Fruit fly (Drosophila melanogaster) whole organism, embryonic: ENCODE results near the gene Mvl.

Experiments used
- B-H1 ChIP-seq: fragments of 200-800 bp; sonication (Bioruptor generic); IDR thresholded peaks from 3 replicates; pipeline ENCODE4 v1.3.6; 2022; ENCODE audit warnings: missing biosample characterization, missing genetic modification characterization
- Bdp1 ChIP-seq: fragments of 200-800 bp; sonication (Bioruptor generic); optimal IDR thresholded peaks from 3 replicates; lab custom pipeline; 2016; ENCODE audit warnings: missing biosample characterization, missing genetic modification characterization
- Bteb2 ChIP-seq: fragments of 200-800 bp; sonication (Bioruptor generic); optimal IDR thresholded peaks from 2 replicates; lab custom pipeline; 2016; ENCODE audit warnings: missing biosample characterization, missing genetic modification characterization
- CG10654 ChIP-seq: fragments of 200-800 bp; sonication (Bioruptor generic); optimal IDR thresholded peaks from 2 replicates; lab custom pipeline; 2016; ENCODE audit warnings: missing biosample characterization, missing genetic modification characterization
- CG11247 ChIP-seq: fragments of 200-800 bp; sonication (Bioruptor generic); IDR thresholded peaks from 2 replicates; pipeline ENCODE4 v1.3.6; 2022; ENCODE audit warnings: missing biosample characterization, missing genetic modification characterization
- CG11456 ChIP-seq: fragments of 200-800 bp; sonication (Bioruptor generic); IDR thresholded peaks from 3 replicates; pipeline ENCODE4 v1.3.6; 2022; ENCODE audit warnings: missing biosample characterization, missing genetic modification characterization
- CG11695 ChIP-seq: fragments of 200-800 bp; sonication (Bioruptor generic); IDR thresholded peaks from 3 replicates; pipeline ENCODE4 v1.3.6; 2022; ENCODE audit warnings: missing biosample characterization, missing genetic modification characterization
- CG12659 ChIP-seq: fragments of 200-800 bp; sonication (Bioruptor generic); optimal IDR thresholded peaks from 3 replicates; lab custom pipeline; 2017; ENCODE audit warnings: mild to moderate bottlenecking, missing biosample characterization, missing genetic modification reagents, missing genetic modification characterization
- CG14050 ChIP-seq: fragments of 200-800 bp; sonication (Bioruptor generic); IDR thresholded peaks from 3 replicates; pipeline ENCODE4 v1.3.6; 2022; ENCODE audit warnings: missing biosample characterization, missing genetic modification characterization
- CG15011 ChIP-seq: fragments of 200-800 bp; sonication (Bioruptor generic); optimal IDR thresholded peaks from 3 replicates; lab custom pipeline; 2018; ENCODE audit warnings: missing biosample characterization, mild to moderate bottlenecking, missing genetic modification characterization
- CG1647 ChIP-seq: fragments of 200-800 bp; sonication (Bioruptor generic); optimal IDR thresholded peaks from 3 replicates; lab custom pipeline; 2016; ENCODE audit warnings: missing biosample characterization, missing genetic modification characterization
- CG17829 ChIP-seq: fragments of 200-800 bp; optimal IDR thresholded peaks from 2 replicates; lab custom pipeline; 2019; ENCODE audit warnings: missing biosample characterization, mild to moderate bottlenecking, missing genetic modification characterization, moderate library complexity
- CG2712 ChIP-seq: fragments of 200-800 bp; optimal IDR thresholded peaks from 3 replicates; lab custom pipeline; 2019; ENCODE audit warnings: missing biosample characterization, mild to moderate bottlenecking, missing genetic modification characterization, moderate library complexity
- CG31224 ChIP-seq: fragments of 200-800 bp; sonication (Bioruptor generic); IDR thresholded peaks from 2 replicates; pipeline ENCODE4 v1.3.6; 2022; ENCODE audit warnings: missing biosample characterization, missing genetic modification characterization
- CG3995 ChIP-seq: fragments of 200-800 bp; sonication (Bioruptor generic); optimal IDR thresholded peaks from 3 replicates; lab custom pipeline; 2016; ENCODE audit warnings: missing biosample characterization, missing genetic modification characterization
- CG42726 ChIP-seq: fragments of 200-800 bp; sonication (Bioruptor generic); IDR thresholded peaks from 2 replicates; pipeline ENCODE4 v1.3.6; 2022; ENCODE audit warnings: missing biosample characterization, missing genetic modification characterization; ENCODE audit not compliant: partially characterized antibody
- CG43689 ChIP-seq: fragments of 200-800 bp; sonication (Bioruptor generic); IDR thresholded peaks from 2 replicates; pipeline ENCODE4 v1.3.6; 2022; ENCODE audit warnings: missing biosample characterization, missing genetic modification characterization
- CG4707 ChIP-seq: fragments of 200-800 bp; sonication (Bioruptor generic); optimal IDR thresholded peaks from 2 replicates; lab custom pipeline; 2018; ENCODE audit warnings: missing biosample characterization, mild to moderate bottlenecking, missing genetic modification characterization, moderate library complexity
- CG5180 ChIP-seq: fragments of 200-800 bp; sonication (Bioruptor generic); optimal IDR thresholded peaks from 3 replicates; lab custom pipeline; 2017; ENCODE audit warnings: missing biosample characterization, missing genetic modification characterization, mild to moderate bottlenecking, moderate library complexity, missing genetic modification reagents
- CG6272 ChIP-seq: fragments of 200-800 bp; sonication (Bioruptor generic); IDR thresholded peaks from 2 replicates; pipeline ENCODE4 v1.3.6; 2022; ENCODE audit warnings: missing biosample characterization, missing genetic modification characterization
- Deaf1 ChIP-seq: fragments of 200-800 bp; optimal IDR thresholded peaks from 3 replicates; lab custom pipeline; 2019; ENCODE audit warnings: missing biosample characterization, mild to moderate bottlenecking, missing genetic modification characterization, moderate library complexity
- Dip3 ChIP-seq: fragments of 200-800 bp; sonication (Bioruptor generic); optimal IDR thresholded peaks from 3 replicates; lab custom pipeline; 2016; ENCODE audit warnings: missing biosample characterization, missing genetic modification characterization
- Doc3 ChIP-seq: fragments of 200-800 bp; sonication (Bioruptor generic); IDR thresholded peaks from 3 replicates; pipeline ENCODE4 v1.3.6; 2022; ENCODE audit warnings: missing biosample characterization, missing genetic modification characterization; ENCODE audit not compliant: partially characterized antibody
- Eip74EF ChIP-seq, 2 experiments: fragments of 200-800 bp in 1 of 2; fragments of >200 bp in 1 of 2; sonication (Bioruptor generic) in 1 of 2; optimal IDR thresholded peaks; 2 replicates each; lab custom pipeline; 2017 to 2019; ENCODE audit warnings: missing biosample characterization in 2 of 2, missing genetic modification characterization in 2 of 2, mild to moderate bottlenecking in 1 of 2, moderate library complexity in 1 of 2
- Lhr ChIP-seq: fragments of 200-800 bp; sonication (Bioruptor generic); optimal IDR thresholded peaks from 3 replicates; lab custom pipeline; 2017; ENCODE audit warnings: mild to moderate bottlenecking, missing biosample characterization, missing genetic modification reagents, missing genetic modification characterization
- Max ChIP-seq: fragments of 200-800 bp; sonication (Bioruptor generic); optimal IDR thresholded peaks from 2 replicates; lab custom pipeline; 2016; ENCODE audit warnings: missing biosample characterization, mild to moderate bottlenecking, missing genetic modification characterization
- NFAT ChIP-seq: fragments of 200-800 bp; sonication (Bioruptor generic); IDR thresholded peaks from 2 replicates; pipeline ENCODE4 v1.3.6; 2022; ENCODE audit warnings: missing biosample characterization, missing genetic modification characterization
- PHDP ChIP-seq: fragments of 200-800 bp; sonication (Bioruptor generic); optimal IDR thresholded peaks from 3 replicates; lab custom pipeline; 2018; ENCODE audit warnings: missing biosample characterization, mild to moderate bottlenecking, missing genetic modification characterization, moderate library complexity
- Pdp1 ChIP-seq, 2 experiments: fragments of 200-800 bp; sonication (Bioruptor generic); optimal IDR thresholded peaks; 3 replicates each; lab custom pipeline; 2016; ENCODE audit warnings: missing biosample characterization in 2 of 2, missing genetic modification characterization in 2 of 2, mild to moderate bottlenecking in 1 of 2, moderate library complexity in 1 of 2
- Rfx ChIP-seq: fragments of 200-800 bp; sonication (Bioruptor generic); IDR thresholded peaks from 2 replicates; pipeline ENCODE4 v1.3.6; 2022; ENCODE audit warnings: missing biosample characterization, missing genetic modification characterization
- Sin3A ChIP-seq: fragments of >200 bp; optimal IDR thresholded peaks from 2 replicates; lab custom pipeline; 2018
- Sry-δ ChIP-seq: fragments of 200-800 bp; sonication (Bioruptor generic); optimal IDR thresholded peaks from 2 replicates; lab custom pipeline; 2016; ENCODE audit warnings: missing biosample characterization, missing genetic modification characterization
- Tbp ChIP-seq: fragments of >200 bp; optimal IDR thresholded peaks from 2 replicates; lab custom pipeline; 2018; ENCODE audit warnings: missing biosample characterization, missing genetic modification characterization
- YL-1 ChIP-seq: fragments of 200-800 bp; sonication (Bioruptor generic); optimal IDR thresholded peaks from 3 replicates; lab custom pipeline; 2017; ENCODE audit warnings: missing biosample characterization, mild to moderate bottlenecking, missing genetic modification characterization
- ap ChIP-seq: fragments of 200-800 bp; sonication (Bioruptor generic); IDR thresholded peaks from 2 replicates; pipeline ENCODE4 v1.3.6; 2022; ENCODE audit warnings: missing biosample characterization, missing genetic modification characterization
- bbx ChIP-seq: fragments of 200-800 bp; sonication (Bioruptor generic); IDR thresholded peaks from 2 replicates; pipeline ENCODE4 v1.3.6; 2022; ENCODE audit warnings: missing biosample characterization, missing genetic modification characterization; ENCODE audit not compliant: partially characterized antibody
- cad ChIP-seq: fragments of >200 bp; optimal IDR thresholded peaks from 2 replicates; lab custom pipeline; 2017; ENCODE audit warnings: missing biosample characterization, missing genetic modification characterization
- chif ChIP-seq, 2 experiments: fragments of 200-800 bp; sonication (Bioruptor generic); optimal IDR thresholded peaks; 3 replicates each; lab custom pipeline; 2016; ENCODE audit warnings: missing biosample characterization in 2 of 2, missing genetic modification characterization in 2 of 2
- crc ChIP-seq: fragments of 200-800 bp; sonication (Bioruptor generic); optimal IDR thresholded peaks from 2 replicates; lab custom pipeline; 2016; ENCODE audit warnings: missing biosample characterization, missing genetic modification characterization
- da ChIP-seq: fragments of 200-800 bp; sonication (Bioruptor generic); optimal IDR thresholded peaks from 2 replicates; lab custom pipeline; 2016; ENCODE audit warnings: missing biosample characterization, missing genetic modification characterization
- danr ChIP-seq: fragments of 200-800 bp; sonication (Bioruptor generic); IDR thresholded peaks from 2 replicates; pipeline ENCODE4 v1.3.6; 2022; ENCODE audit warnings: missing biosample characterization, missing genetic modification characterization
- dm ChIP-seq: fragments of 200-800 bp; sonication (Bioruptor generic); optimal IDR thresholded peaks from 3 replicates; lab custom pipeline; 2016; ENCODE audit warnings: missing biosample characterization, missing genetic modification characterization
- dpn ChIP-seq, 2 experiments: fragments of 200-800 bp; sonication (Bioruptor generic); optimal IDR thresholded peaks; 3 replicates each; lab custom pipeline; 2016; ENCODE audit warnings: missing biosample characterization in 2 of 2, missing genetic modification characterization in 2 of 2
- eve ChIP-seq, 2 experiments: fragments of >200 bp; optimal IDR thresholded peaks; 2 replicates each; lab custom pipeline; 2017; ENCODE audit warnings: missing biosample characterization in 2 of 2, missing genetic modification characterization in 2 of 2
- eyg ChIP-seq: fragments of 200-800 bp; sonication (Bioruptor generic); optimal IDR thresholded peaks from 3 replicates; lab custom pipeline; 2016; ENCODE audit warnings: missing biosample characterization, missing genetic modification characterization
- jumu ChIP-seq: fragments of 200-800 bp; sonication (Bioruptor generic); optimal IDR thresholded peaks from 3 replicates; lab custom pipeline; 2016; ENCODE audit warnings: missing biosample characterization, missing genetic modification characterization
- klu ChIP-seq: fragments of 200-800 bp; sonication (Bioruptor generic); IDR thresholded peaks from 2 replicates; pipeline ENCODE4 v1.3.6; 2022; ENCODE audit warnings: missing biosample characterization, missing genetic modification characterization
- psq ChIP-seq: fragments of 200-800 bp; sonication (Bioruptor generic); optimal IDR thresholded peaks from 2 replicates; lab custom pipeline; 2017; ENCODE audit warnings: missing biosample characterization, missing genetic modification characterization
- vfl ChIP-seq: fragments of 200-800 bp; sonication (Bioruptor generic); optimal IDR thresholded peaks from 2 replicates; lab custom pipeline; 2016; ENCODE audit warnings: missing biosample characterization, missing genetic modification characterization
- wdn ChIP-seq: fragments of 200-800 bp; sonication (Bioruptor generic); IDR thresholded peaks from 2 replicates; pipeline ENCODE4 v1.3.6; 2022; ENCODE audit warnings: missing biosample characterization, missing genetic modification characterization
- zf30C ChIP-seq: fragments of 200-800 bp; sonication (Bioruptor generic); optimal IDR thresholded peaks from 3 replicates; lab custom pipeline; 2018; ENCODE audit warnings: missing biosample characterization, mild to moderate bottlenecking, missing genetic modification characterization

Mvl gene

DNA sequence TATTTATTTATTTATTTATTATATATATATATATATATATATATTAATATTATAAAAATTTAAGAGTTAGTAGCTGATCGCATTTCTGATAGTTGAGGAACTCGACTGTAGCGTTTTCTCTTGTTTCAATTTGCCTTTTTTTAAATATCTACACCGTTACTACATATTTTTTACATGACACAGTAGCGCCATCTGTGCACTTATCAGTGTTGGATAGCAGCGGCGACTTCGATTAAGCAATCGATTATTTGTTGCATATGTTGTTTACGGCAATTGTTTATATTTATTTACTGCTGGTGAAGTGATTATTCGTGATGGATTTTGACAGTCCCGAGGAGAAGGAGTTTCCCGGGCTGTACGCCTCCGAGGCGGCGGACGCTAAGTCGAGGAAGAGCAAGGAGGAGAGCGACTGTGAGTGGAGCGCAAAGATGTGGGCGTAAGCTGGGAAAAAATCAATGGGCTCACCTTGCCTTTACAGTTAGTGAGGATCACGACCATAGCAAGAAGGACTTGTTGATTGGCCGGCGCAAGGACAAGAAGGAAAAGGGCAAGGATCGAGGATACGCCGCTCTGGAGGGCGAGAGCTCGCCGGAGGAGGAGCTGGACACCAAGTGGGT is 43.0 kb downstream of the Mvl start, which contains the start of gene Rlip (continued):
- no peak for TF ChIP-seq da (GFP tag; lab: Kevin White, UChicago)
- no peak for TF ChIP-seq CG43689
- TF ChIP-seq CG11695 (GFP tag; lab: Robert Waterston, UW): no peak
- peak; percentile 46 for TF ChIP-seq CG2712 (tag; lab: Kevin White, UChicago)
- TF ChIP-seq Rfx (GFP tag; lab: Robert Waterston, UW): peak; percentile 82
- no peak for TF ChIP-seq vfl (GFP tag; lab: Kevin White, UChicago)
- peak; percentile 62 for TF ChIP-seq Sry-δ (GFP tag; lab: Kevin White, UChicago)
- TF ChIP-seq CG6272 (GFP tag; lab: Robert Waterston, UW): no peak; the same call in 1 of the 2 replicates
- TF ChIP-seq Eip74EF (GFP tag; optimal IDR thresholded peaks at IDR 0.05; lab: Kevin White, UChicago): no peak
- TF ChIP-seq dm (GFP tag; lab: Kevin White, UChicago): peak; percentile 10
- TF ChIP-seq Max (GFP tag; lab: Kevin White, UChicago): no peak
- TF ChIP-seq danr: no peak
- TF ChIP-seq Tbp (GFP tag; lab: Kevin White, UChicago): no peak
- TF ChIP-seq CG3995 (GFP tag; lab: Kevin White, UChicago): peak; percentile 22
- TF ChIP-seq NFAT (GFP tag; lab: Robert Waterston, UW): peak; percentile 75
- peak; percentile 7 for TF ChIP-seq Bdp1 (GFP tag; lab: Kevin White, UChicago)
- TF ChIP-seq Doc3: no peak
- TF ChIP-seq CG17829 (tag; lab: Kevin White, UChicago): peak; percentile 34
- TF ChIP-seq CG11456: peak; percentile 85
- TF ChIP-seq zf30C: no peak
- TF ChIP-seq CG11247: peak; percentile 75
- TF ChIP-seq psq (GFP tag; lab: Kevin White, UChicago): no peak
- peak; percentile 55 for TF ChIP-seq CG12659 (GFP tag; lab: Kevin White, UChicago)
- TF ChIP-seq PHDP (tag; lab: Kevin White, UChicago): no peak
- TF ChIP-seq CG4707: no peak
- TF ChIP-seq Sin3A (lab: Kevin White, UChicago): peak; percentile 18
- peak; percentile 71 for TF ChIP-seq CG42726 (GFP tag; lab: Robert Waterston, UW)
- TF ChIP-seq Bteb2: peak; percentile 7
- no peak for TF ChIP-seq B-H1 (GFP tag; lab: Robert Waterston, UW)
- peak; percentile 29; the same call in 1 of the 2 replicates for TF ChIP-seq klu
- TF ChIP-seq eve (GFP tag; optimal IDR thresholded peaks at IDR 0.05; lab: Kevin White, UChicago): no peak
- TF ChIP-seq eyg (GFP tag; lab: Kevin White, UChicago): peak; percentile 41
- peak; percentile 31 for TF ChIP-seq CG10654 (GFP tag; lab: Kevin White, UChicago)
- peak; percentile 58 for TF ChIP-seq Dip3 (GFP tag; lab: Kevin White, UChicago)
- TF ChIP-seq crc (GFP tag; lab: Kevin White, UChicago): no peak
- TF ChIP-seq ap (GFP tag; lab: Robert Waterston, UW): no peak
- peak in 1 of 2 experiments; percentile 7 for TF ChIP-seq chif (GFP tag; optimal IDR thresholded peaks at IDR 0.05; lab: Kevin White, UChicago)
- peak; percentile 59 to 96 for TF ChIP-seq Pdp1 (GFP tag; optimal IDR thresholded peaks at IDR 0.05; lab: Kevin White, UChicago)
- peak; percentile 48 to 80 for TF ChIP-seq dpn (GFP tag; optimal IDR thresholded peaks at IDR 0.05; lab: Kevin White, UChicago)
- TF ChIP-seq CG14050: no peak
- no peak for TF ChIP-seq cad (GFP tag; lab: Kevin White, UChicago)
- TF ChIP-seq CG15011 (GFP tag; lab: Kevin White, UChicago): no peak
- TF ChIP-seq jumu: peak; percentile 52
- TF ChIP-seq Deaf1 (tag; lab: Kevin White, UChicago): no peak
- TF ChIP-seq CG5180 (GFP tag; lab: Kevin White, UChicago): no peak
- peak; percentile 28 for TF ChIP-seq YL-1 (GFP tag; lab: Kevin White, UChicago)
- TF ChIP-seq wdn (GFP tag; lab: Robert Waterston, UW): peak; percentile 35; the same call in 1 of the 2 replicates
- peak; percentile 67; the same call in 1 of the 2 replicates for TF ChIP-seq bbx
- peak; percentile 50 for TF ChIP-seq CG31224 (GFP tag; lab: Robert Waterston, UW)
- peak; percentile 15 for TF ChIP-seq Lhr (GFP tag; lab: Kevin White, UChicago)
- TF ChIP-seq CG1647 (GFP tag; lab: Kevin White, UChicago): peak; percentile 53
